Worm (Caenorhabditis elegans): ENCODE measurements around the gene B0416.11.

Gene B0416.11

ce11 chrX:9302763-9303162, 19.8 kb upstream of the B0416.11 start:
- no peak for TF ChIP-seq ceh-28 (tag; optimal IDR thresholded peaks at IDR 0.05)
- TF ChIP-seq nhr-43 (tag; optimal IDR thresholded peaks at IDR 0.05; ENCODE audit: poor library complexity, severe bottlenecking): no peak
- TF ChIP-seq lin-39 (tag; optimal IDR thresholded peaks at IDR 0.05): no peak

- TF ChIP-seq aly-2 (tag; optimal IDR thresholded peaks at IDR 0.05): no peak
- no peak for TF ChIP-seq ceh-28 (tag; optimal IDR thresholded peaks at IDR 0.05)
- TF ChIP-seq nhr-11 (tag; optimal IDR thresholded peaks at IDR 0.05): no peak
- TF ChIP-seq nfya-1 (tag; optimal IDR thresholded peaks at IDR 0.05; ENCODE audit: insufficient read depth): peak; percentile 45
- TF ChIP-seq hmg-11 (tag; optimal IDR thresholded peaks at IDR 0.05): no peak
- no peak for TF ChIP-seq daf-12 (tag; optimal IDR thresholded peaks at IDR 0.05)
These were observed 17.5 kb upstream of the B0416.11 start for ce11 chrX:9300379-9300778.

DNA sequence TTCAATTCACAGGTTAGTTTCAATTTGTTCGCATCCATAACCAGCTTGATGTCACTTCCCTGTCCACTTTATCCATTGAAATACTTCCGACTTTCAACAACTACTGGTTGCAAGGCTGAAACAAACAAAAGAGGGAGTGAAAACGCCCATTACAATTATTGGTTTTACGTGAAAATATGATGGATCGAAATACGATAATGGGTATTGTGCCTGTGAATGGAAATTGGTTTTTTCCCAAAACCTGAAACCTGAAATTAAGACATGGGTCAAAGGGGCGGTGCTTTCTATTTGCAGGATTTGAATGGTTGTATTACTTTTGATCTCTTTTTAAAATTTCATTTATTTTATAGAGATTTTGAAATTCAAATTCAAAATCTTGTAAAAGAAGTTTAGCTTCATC, 15.9 kb upstream of the B0416.11 start, which contains the start of gene B0416.2:
Gene B0416.2 (plus strand): TSS at position 301 of the 400 bp plus-strand sequence.
- no peak for TF ChIP-seq lin-39 (tag; optimal IDR thresholded peaks at IDR 0.05)
- no peak for TF ChIP-seq lsy-12 (tag; optimal IDR thresholded peaks at IDR 0.05)
- no peak for TF ChIP-seq nhr-237 (tag; optimal IDR thresholded peaks at IDR 0.05)
- TF ChIP-seq skn-1 (tag; optimal IDR thresholded peaks at IDR 0.05): no peak
- TF ChIP-seq R02D3.7 (tag; optimal IDR thresholded peaks at IDR 0.05): no peak
- no peak for TF ChIP-seq aly-2 (tag; optimal IDR thresholded peaks at IDR 0.05)
- no peak for TF ChIP-seq tbx-2 (tag; optimal IDR thresholded peaks at IDR 0.05)
- TF ChIP-seq lin-15B (tag; optimal IDR thresholded peaks at IDR 0.05): no peak
- no peak for TF ChIP-seq zag-1 (tag; optimal IDR thresholded peaks at IDR 0.05)
- no peak for TF ChIP-seq pqm-1 (tag; optimal IDR thresholded peaks at IDR 0.05)
- no peak for TF ChIP-seq nhr-28 (tag; optimal IDR thresholded peaks at IDR 0.05)
- TF ChIP-seq egl-5 (tag; optimal IDR thresholded peaks at IDR 0.05): no peak
- no peak for TF ChIP-seq snpc-4 (tag; optimal IDR thresholded peaks at IDR 0.05)
- TF ChIP-seq ama-1 (optimal IDR thresholded peaks at IDR 0.05): no peak
- TF ChIP-seq daf-12 (tag; optimal IDR thresholded peaks at IDR 0.05): no peak

DNA sequence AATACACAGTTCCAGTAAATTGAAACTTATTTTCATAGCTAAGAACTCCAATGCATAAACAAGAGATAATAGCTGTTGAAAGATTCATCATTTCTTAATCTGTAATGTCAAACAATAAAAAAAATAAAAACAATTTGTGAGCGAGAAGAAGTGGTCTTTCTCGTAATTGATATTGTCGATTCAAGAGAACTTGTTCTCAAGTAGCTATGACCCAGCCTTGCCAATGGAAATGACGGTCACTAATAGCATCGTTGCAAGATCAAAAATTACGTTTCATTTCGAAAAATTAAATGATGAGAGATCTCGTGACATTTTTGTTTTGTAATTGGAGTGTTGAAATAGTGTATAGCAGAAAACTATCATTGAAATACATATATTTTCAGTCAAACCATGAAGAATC, 14.9 kb upstream of the B0416.11 start, which contains the start of gene B0416.7:
Gene B0416.7 (minus strand): TSS at position 101 of the 400 bp plus-strand sequence.
- TF ChIP-seq jun-1 (tag; optimal IDR thresholded peaks at IDR 0.05): no peak
- TF ChIP-seq lsy-12 (tag; optimal IDR thresholded peaks at IDR 0.05): no peak
- no peak for TF ChIP-seq nhr-67 (tag; optimal IDR thresholded peaks at IDR 0.05)

DNA sequence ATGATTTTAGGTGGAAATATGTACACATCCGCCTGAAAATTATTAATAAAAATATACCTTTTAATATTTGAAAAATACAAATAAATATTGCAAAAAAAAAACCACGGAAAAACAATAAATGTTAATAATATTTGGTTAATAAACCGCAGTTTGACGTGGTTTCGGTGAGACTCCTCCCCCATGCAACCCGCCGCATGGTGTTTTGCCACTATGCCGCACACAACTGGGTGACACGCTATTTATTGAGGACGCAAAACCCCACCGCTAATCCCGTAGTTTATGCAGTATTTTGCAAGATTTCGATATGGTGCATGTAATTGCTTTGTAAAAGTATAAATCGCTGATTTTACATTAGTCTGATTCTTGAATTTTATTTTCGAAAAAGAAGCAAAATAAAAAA, 13.7 kb upstream of the B0416.11 start, which contains the start of gene gly-13:
Gene gly-13 (minus strand): TSS at position 32 of the 400 bp plus-strand sequence.
- peak; percentile 8 for TF ChIP-seq nfya-1 (tag; optimal IDR thresholded peaks at IDR 0.05; ENCODE audit: insufficient read depth)
- no peak for TF ChIP-seq unc-62 (GFP tag; optimal IDR thresholded peaks at IDR 0.05)
- TF ChIP-seq nhr-23 (tag; optimal IDR thresholded peaks at IDR 0.05): peak; percentile 19
- TF ChIP-seq ZK546.5 (tag; optimal IDR thresholded peaks at IDR 0.05): no peak
- no peak for TF ChIP-seq ztf-11 (tag; optimal IDR thresholded peaks at IDR 0.05)
- TF ChIP-seq elt-2 (tag; optimal IDR thresholded peaks at IDR 0.05): peak; percentile 19

- TF ChIP-seq pqm-1 (tag; optimal IDR thresholded peaks at IDR 0.05): peak; percentile 59
- TF ChIP-seq fkh-10 (GFP tag; optimal IDR thresholded peaks at IDR 0.05): no peak
- peak; percentile 71 for TF ChIP-seq elt-2 (tag; optimal IDR thresholded peaks at IDR 0.05)
These were observed 12.5 kb upstream of the B0416.11 start for ce11 chrX:9295471-9295870.

DNA sequence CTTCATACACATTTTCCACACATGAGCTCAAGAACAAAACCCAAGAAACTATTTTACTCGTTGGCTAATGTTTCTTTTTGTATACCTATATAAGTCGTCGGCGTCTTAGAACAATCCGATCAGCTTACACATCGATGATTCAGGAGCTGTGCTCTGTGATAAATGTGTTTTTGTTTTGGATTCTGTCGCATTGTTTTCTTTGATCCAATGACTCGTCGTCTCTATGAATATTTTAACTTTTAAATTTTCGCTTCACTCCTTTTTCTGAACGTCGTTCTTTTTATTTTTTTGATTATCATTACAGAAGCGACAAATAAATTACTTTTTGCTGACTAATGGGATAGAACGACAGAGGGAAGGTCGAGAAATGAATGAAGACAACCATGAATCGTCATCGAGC, 8.4 kb upstream of the B0416.11 start, which contains the start of gene B0416.3:
Gene B0416.3 (plus strand): TSS at position 301 of the 400 bp plus-strand sequence.
- TF ChIP-seq fkh-2 (tag; optimal IDR thresholded peaks at IDR 0.05) (no peak), zag-1 (tag; optimal IDR thresholded peaks at IDR 0.05) (no peak), nhr-67 (tag; optimal IDR thresholded peaks at IDR 0.05) (no peak), ceh-28 (tag; optimal IDR thresholded peaks at IDR 0.05) (no peak)
